Worm (Caenorhabditis elegans): ENCODE measurements around the gene K01D12.7.

DNA sequence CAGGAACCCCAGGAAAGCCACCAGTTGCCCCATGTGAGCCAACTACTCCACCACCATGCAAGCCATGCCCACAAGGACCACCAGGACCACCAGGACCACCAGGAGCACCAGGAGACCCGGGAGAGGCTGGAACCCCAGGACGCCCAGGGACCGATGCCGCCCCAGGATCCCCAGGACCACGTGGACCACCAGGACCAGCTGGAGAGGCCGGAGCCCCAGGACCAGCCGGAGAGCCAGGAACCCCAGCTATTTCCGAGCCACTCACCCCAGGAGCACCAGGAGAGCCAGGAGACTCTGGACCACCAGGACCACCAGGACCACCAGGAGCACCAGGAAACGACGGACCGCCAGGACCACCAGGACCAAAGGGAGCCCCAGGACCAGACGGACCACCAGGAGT is 47.8 kb downstream of the K01D12.7 start:
- TF ChIP-seq aly-1 (tag; optimal IDR thresholded peaks at IDR 0.05) (peak; percentile 10), tbx-37 (GFP tag; conservative IDR thresholded peaks at IDR 0.05) (no peak), hnd-1 (tag; optimal IDR thresholded peaks at IDR 0.05) (no peak), B0310.2 (tag; optimal IDR thresholded peaks at IDR 0.05) (peak; percentile 19), ama-1 (optimal IDR thresholded peaks at IDR 0.05) (no peak), flt-1 (GFP tag; IDR thresholded peaks at IDR 0.05) (no peak), ceh-13 (GFP tag; optimal IDR thresholded peaks at IDR 0.05) (no peak), hmbx-1 (tag; optimal IDR thresholded peaks at IDR 0.05) (no peak), ceh-36 (tag; optimal IDR thresholded peaks at IDR 0.05) (no peak), F13C5.2 (tag; optimal IDR thresholded peaks at IDR 0.05) (no peak), scrt-1 (GFP tag; IDR thresholded peaks at IDR 0.05) (0 out of 2 replicates have a peak, but pooled peaks have one; percentile 5)
